Fruit fly (Drosophila melanogaster) whole organism, embryonic: ENCODE data around the gene retm.
A peak's percentile ranks its signal among the peaks of the same experiment; 100 is the strongest.

Experiments used
- Adf1 ChIP-seq: fragments of 200-800 bp; sonication (Bioruptor generic); IDR thresholded peaks from 2 replicates; pipeline ENCODE4 v1.3.6; 2022; ENCODE audit warnings: missing biosample characterization, missing genetic modification characterization
- CG10147 ChIP-seq: fragments of 200-800 bp; sonication (Bioruptor generic); optimal IDR thresholded peaks from 2 replicates; lab custom pipeline; 2019; ENCODE audit warnings: missing biosample characterization, mild to moderate bottlenecking, missing genetic modification characterization, moderate library complexity
- CG1024 ChIP-seq: fragments of 200-800 bp; sonication (Bioruptor generic); IDR thresholded peaks from 2 replicates; pipeline ENCODE4 v1.3.6; 2022; ENCODE audit warnings: missing biosample characterization, missing genetic modification characterization
- CG10565 ChIP-seq: fragments of 200-800 bp; sonication (Bioruptor generic); optimal IDR thresholded peaks from 3 replicates; lab custom pipeline; 2016; ENCODE audit warnings: missing biosample characterization, mild to moderate bottlenecking, missing genetic modification characterization
- CG11456 ChIP-seq: fragments of 200-800 bp; sonication (Bioruptor generic); IDR thresholded peaks from 3 replicates; pipeline ENCODE4 v1.3.6; 2022; ENCODE audit warnings: missing biosample characterization, missing genetic modification characterization
- CG11695 ChIP-seq: fragments of 200-800 bp; sonication (Bioruptor generic); IDR thresholded peaks from 3 replicates; pipeline ENCODE4 v1.3.6; 2022; ENCODE audit warnings: missing biosample characterization, missing genetic modification characterization
- CG12071 ChIP-seq: fragments of 200-800 bp; sonication (Bioruptor generic); optimal IDR thresholded peaks from 3 replicates; lab custom pipeline; 2018; ENCODE audit warnings: missing biosample characterization, mild to moderate bottlenecking, missing genetic modification characterization
- CG13123 ChIP-seq: fragments of 200-800 bp; sonication (Bioruptor generic); optimal IDR thresholded peaks from 2 replicates; lab custom pipeline; 2016; ENCODE audit warnings: missing biosample characterization, missing genetic modification characterization
- CG14710 ChIP-seq: fragments of 200-800 bp; sonication (Bioruptor generic); optimal IDR thresholded peaks from 3 replicates; lab custom pipeline; 2019; ENCODE audit warnings: missing biosample characterization, mild to moderate bottlenecking, missing genetic modification characterization, moderate library complexity
- CG17328 ChIP-seq: fragments of 200-800 bp; sonication (Bioruptor generic); IDR thresholded peaks from 2 replicates; pipeline ENCODE4 v1.3.6; 2022; ENCODE audit warnings: missing biosample characterization, missing genetic modification characterization
- CG17361 ChIP-seq: fragments of 200-800 bp; sonication (Bioruptor generic); IDR thresholded peaks from 3 replicates; pipeline ENCODE4 v1.3.6; 2022; ENCODE audit warnings: missing biosample characterization, missing genetic modification characterization
- CG2875 ChIP-seq: fragments of 200-800 bp; sonication (Bioruptor generic); optimal IDR thresholded peaks from 2 replicates; lab custom pipeline; 2017; ENCODE audit warnings: missing biosample characterization, mild to moderate bottlenecking, missing genetic modification characterization, missing genetic modification reagents
- CG31224 ChIP-seq: fragments of 200-800 bp; sonication (Bioruptor generic); IDR thresholded peaks from 2 replicates; pipeline ENCODE4 v1.3.6; 2022; ENCODE audit warnings: missing biosample characterization, missing genetic modification characterization
- CG4707 ChIP-seq: fragments of 200-800 bp; sonication (Bioruptor generic); optimal IDR thresholded peaks from 2 replicates; lab custom pipeline; 2018; ENCODE audit warnings: missing biosample characterization, mild to moderate bottlenecking, missing genetic modification characterization, moderate library complexity
- CG5953 ChIP-seq: fragments of 200-800 bp; sonication (Bioruptor generic); IDR thresholded peaks from 2 replicates; pipeline ENCODE4 v1.3.6; 2022; ENCODE audit warnings: missing biosample characterization, missing genetic modification characterization
- CG6683 ChIP-seq: fragments of 200-800 bp; sonication (Bioruptor generic); optimal IDR thresholded peaks from 2 replicates; lab custom pipeline; 2017; ENCODE audit warnings: missing biosample characterization, mild to moderate bottlenecking, missing genetic modification characterization, missing genetic modification reagents
- CG6689 ChIP-seq: fragments of 200-800 bp; sonication (Bioruptor generic); IDR thresholded peaks from 2 replicates; pipeline ENCODE4 v1.3.6; 2022; ENCODE audit warnings: missing biosample characterization, missing genetic modification characterization
- CG6765 ChIP-seq: fragments of 200-800 bp; sonication (Bioruptor generic); optimal IDR thresholded peaks from 3 replicates; lab custom pipeline; 2017; ENCODE audit warnings: missing biosample characterization, mild to moderate bottlenecking, missing genetic modification characterization
- CG7271 ChIP-seq: fragments of 200-800 bp; sonication (Bioruptor generic); optimal IDR thresholded peaks from 2 replicates; lab custom pipeline; 2018; ENCODE audit warnings: missing biosample characterization, mild to moderate bottlenecking, missing genetic modification characterization, moderate library complexity
- CG8388 ChIP-seq: fragments of 200-800 bp; sonication (Bioruptor generic); optimal IDR thresholded peaks from 2 replicates; lab custom pipeline; 2019; ENCODE audit warnings: missing biosample characterization, mild to moderate bottlenecking, missing genetic modification characterization, moderate library complexity
- CG8944 ChIP-seq: fragments of 200-800 bp; sonication (Bioruptor generic); optimal IDR thresholded peaks from 3 replicates; lab custom pipeline; 2016; ENCODE audit warnings: missing biosample characterization, missing genetic modification characterization
- D19B ChIP-seq: fragments of 200-800 bp; sonication (Bioruptor generic); optimal IDR thresholded peaks from 2 replicates; lab custom pipeline; 2017; ENCODE audit warnings: missing biosample characterization, mild to moderate bottlenecking, missing genetic modification characterization
- Dbx ChIP-seq: fragments of 200-800 bp; sonication (Bioruptor generic); IDR thresholded peaks from 3 replicates; pipeline ENCODE4 v1.3.6; 2022; ENCODE audit warnings: missing biosample characterization, missing genetic modification characterization
- Eip74EF ChIP-seq, 2 experiments: fragments of 200-800 bp in 1 of 2; fragments of >200 bp in 1 of 2; sonication (Bioruptor generic) in 1 of 2; optimal IDR thresholded peaks; 2 replicates each; lab custom pipeline; 2017 to 2019; ENCODE audit warnings: missing biosample characterization in 2 of 2, missing genetic modification characterization in 2 of 2, mild to moderate bottlenecking in 1 of 2, moderate library complexity in 1 of 2
- Fer3 ChIP-seq: fragments of 200-800 bp; sonication (Bioruptor generic); optimal IDR thresholded peaks from 2 replicates; lab custom pipeline; 2018; ENCODE audit warnings: missing biosample characterization, mild to moderate bottlenecking, missing genetic modification characterization, moderate library complexity
- Hmx ChIP-seq: fragments of 200-800 bp; sonication (Bioruptor generic); optimal IDR thresholded peaks from 2 replicates; lab custom pipeline; 2016; ENCODE audit warnings: missing biosample characterization, missing genetic modification characterization
- Meics ChIP-seq: fragments of 200-800 bp; sonication (Bioruptor generic); optimal IDR thresholded peaks from 2 replicates; lab custom pipeline; 2017; ENCODE audit warnings: missing biosample characterization, mild to moderate bottlenecking, missing genetic modification characterization
- Myb ChIP-seq: fragments of 200-800 bp; sonication (Bioruptor generic); optimal IDR thresholded peaks from 2 replicates; lab custom pipeline; 2016; ENCODE audit warnings: missing biosample characterization, missing genetic modification characterization
- Side ChIP-seq: fragments of 200-800 bp; sonication (Bioruptor generic); optimal IDR thresholded peaks from 2 replicates; lab custom pipeline; 2016; ENCODE audit warnings: missing biosample characterization, missing genetic modification characterization
- aop ChIP-seq: fragments of 200-800 bp; sonication (Bioruptor generic); IDR thresholded peaks from 2 replicates; pipeline ENCODE4 v1.3.6; 2022; ENCODE audit warnings: missing biosample characterization, missing genetic modification characterization
- bsh ChIP-seq, 2 experiments: fragments of 200-800 bp; sonication (Bioruptor generic); optimal IDR thresholded peaks; 2 replicates each; lab custom pipeline; 2017 to 2018; ENCODE audit warnings: mild to moderate bottlenecking in 2 of 2, missing biosample characterization in 2 of 2, missing genetic modification characterization in 2 of 2, moderate library complexity in 1 of 2
- caup ChIP-seq: fragments of 200-800 bp; sonication (Bioruptor generic); optimal IDR thresholded peaks from 3 replicates; lab custom pipeline; 2017; ENCODE audit warnings: missing biosample characterization, mild to moderate bottlenecking, missing genetic modification characterization, moderate library complexity; ENCODE audit not compliant: severe bottlenecking
- corto ChIP-seq: fragments of 200-800 bp; sonication (Bioruptor generic); optimal IDR thresholded peaks from 2 replicates; lab custom pipeline; 2016; ENCODE audit warnings: missing biosample characterization, mild to moderate bottlenecking, missing genetic modification characterization, moderate library complexity
- da ChIP-seq: fragments of 200-800 bp; sonication (Bioruptor generic); optimal IDR thresholded peaks from 2 replicates; lab custom pipeline; 2016; ENCODE audit warnings: missing biosample characterization, missing genetic modification characterization
- emc ChIP-seq: fragments of 200-800 bp; sonication (Bioruptor generic); optimal IDR thresholded peaks from 2 replicates; lab custom pipeline; 2016; ENCODE audit warnings: missing biosample characterization, missing genetic modification characterization
- gce ChIP-seq: fragments of 200-800 bp; sonication (Bioruptor generic); IDR thresholded peaks from 3 replicates; pipeline ENCODE4 v1.3.6; 2022; ENCODE audit warnings: missing biosample characterization, missing genetic modification characterization
- gsb ChIP-seq: fragments of 200-800 bp; sonication (Bioruptor generic); IDR thresholded peaks from 2 replicates; pipeline ENCODE4 v1.3.6; 2022; ENCODE audit warnings: missing biosample characterization, missing genetic modification characterization
- nom ChIP-seq: fragments of 200-800 bp; sonication (Bioruptor generic); optimal IDR thresholded peaks from 2 replicates; lab custom pipeline; 2017; ENCODE audit warnings: missing biosample characterization, missing genetic modification characterization, mild to moderate bottlenecking, moderate library complexity, missing genetic modification reagents
- pan ChIP-seq, 4 experiments: fragments of >200 bp in 3 of 4; fragments of 200-800 bp in 1 of 4; sonication (Bioruptor generic) in 1 of 4; optimal IDR thresholded peaks in 3 of 4; IDR thresholded peaks in 1 of 4; 2 replicates each; pipeline versions ENCODE4 v1.3.6 to Lab custom; 2017 to 2022; ENCODE audit warnings: missing biosample characterization in 2 of 4, missing genetic modification characterization in 2 of 4, mixed read lengths in 1 of 4
- prd ChIP-seq, 3 experiments: fragments of >200 bp in 2 of 3; fragments of 200-800 bp in 1 of 3; sonication (Bioruptor generic) in 1 of 3; optimal IDR thresholded peaks in 2 of 3; IDR thresholded peaks in 1 of 3; 2 replicates in 2 of 3; 3 replicates in 1 of 3; pipeline versions ENCODE4 v1.3.6 to Lab custom; 2017 to 2022; ENCODE audit warnings: missing biosample characterization in 1 of 3, missing genetic modification characterization in 1 of 3
- row ChIP-seq: fragments of 200-800 bp; sonication (Bioruptor generic); IDR thresholded peaks from 3 replicates; pipeline ENCODE4 v1.3.6; 2022; ENCODE audit warnings: missing biosample characterization, missing genetic modification characterization
- run ChIP-seq: fragments of 200-800 bp; sonication (Bioruptor generic); optimal IDR thresholded peaks from 3 replicates; lab custom pipeline; 2018; ENCODE audit warnings: missing biosample characterization, mild to moderate bottlenecking, missing genetic modification characterization
- sisA ChIP-seq: fragments of 200-800 bp; sonication (Bioruptor generic); IDR thresholded peaks from 2 replicates; pipeline ENCODE4 v1.3.6; 2022; ENCODE audit warnings: missing biosample characterization, missing genetic modification characterization
- stwl ChIP-seq: fragments of 200-800 bp; sonication (Bioruptor generic); optimal IDR thresholded peaks from 3 replicates; lab custom pipeline; 2018; ENCODE audit warnings: missing biosample characterization, mild to moderate bottlenecking, missing genetic modification characterization, moderate library complexity
- trh ChIP-seq: fragments of 200-800 bp; sonication (Bioruptor generic); optimal IDR thresholded peaks from 2 replicates; lab custom pipeline; 2016; ENCODE audit warnings: missing biosample characterization, missing genetic modification characterization
- tx ChIP-seq: fragments of 200-800 bp; sonication (Bioruptor generic); optimal IDR thresholded peaks from 2 replicates; lab custom pipeline; 2016; ENCODE audit warnings: missing biosample characterization, missing genetic modification characterization
- wek ChIP-seq: fragments of 200-800 bp; sonication (Bioruptor generic); optimal IDR thresholded peaks from 3 replicates; lab custom pipeline; 2018; ENCODE audit warnings: missing biosample characterization, mild to moderate bottlenecking, missing genetic modification characterization, moderate library complexity

retm gene

DNA sequence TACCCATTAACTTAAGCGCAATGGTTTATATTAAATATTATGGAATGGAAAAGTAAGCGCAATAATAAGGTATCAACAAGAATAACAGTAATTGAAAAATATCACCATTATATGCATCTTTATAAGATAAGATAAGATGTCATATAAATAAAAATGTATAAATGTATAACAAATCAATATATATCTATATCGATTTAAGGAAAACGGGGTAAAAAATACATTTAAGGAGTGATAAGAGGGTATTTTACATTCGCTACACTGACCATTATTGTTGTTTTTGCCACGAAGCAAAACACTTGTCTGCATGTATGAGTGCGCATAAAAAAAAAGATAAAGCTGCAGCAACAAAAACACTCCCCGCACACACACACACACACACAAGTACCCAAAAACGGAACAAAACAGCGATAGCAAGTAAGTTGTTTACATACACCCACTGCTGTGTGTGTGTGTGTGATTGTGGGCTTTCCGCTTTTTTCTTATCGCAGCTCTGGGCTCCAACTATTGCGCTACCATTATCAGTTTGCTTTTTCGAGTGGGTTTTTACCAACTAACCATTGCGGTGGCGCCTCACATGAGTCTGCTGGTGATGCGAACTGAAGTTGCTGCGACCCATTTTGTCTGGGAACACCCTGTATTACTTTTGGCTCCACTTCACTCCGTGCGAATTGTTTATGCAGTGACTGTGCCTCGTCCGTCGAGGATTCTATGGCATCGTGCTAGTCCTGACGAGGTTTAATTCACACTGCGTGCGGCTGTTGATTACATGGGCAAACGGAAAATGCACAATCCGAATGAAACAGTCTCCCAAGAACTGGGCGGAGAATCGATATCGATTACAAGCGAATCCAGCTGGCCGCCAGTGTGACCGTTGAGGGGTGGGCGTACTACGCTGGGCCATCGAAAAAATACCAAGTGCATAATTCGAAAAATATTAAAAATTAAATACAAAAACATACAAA, 17.6 kb upstream of the retm start, which contains the start of gene mmy (continued):
- TF ChIP-seq CG6683 (GFP tag; lab: Kevin White, UChicago) (no peak), CG31224 (GFP tag; lab: Robert Waterston, UW) (no peak), CG11695 (GFP tag; lab: Robert Waterston, UW) (peak; percentile 52; the same call in 2 of the 3 replicates), CG17361 (GFP tag; lab: Robert Waterston, UW) (peak; percentile 56), row (GFP tag; lab: Robert Waterston, UW) (peak; percentile 74), Adf1 (no peak; the same call in 1 of the 2 replicates), Hmx (GFP tag; lab: Kevin White, UChicago) (no peak), emc (GFP tag; lab: Kevin White, UChicago) (no peak), CG14710 (peak; percentile 33), aop (GFP tag; lab: Robert Waterston, UW) (peak; percentile 84), CG10565 (GFP tag; lab: Kevin White, UChicago) (no peak), CG17328 (GFP tag; lab: Robert Waterston, UW) (peak; percentile 53), CG8388 (GFP tag; lab: Kevin White, UChicago) (peak; percentile 78), CG13123 (no peak), tx (GFP tag; lab: Kevin White, UChicago) (peak; percentile 18), Side (GFP tag; lab: Kevin White, UChicago) (peak; percentile 45), Myb (GFP tag; lab: Kevin White, UChicago) (peak; percentile 33), Fer3 (tag; lab: Kevin White, UChicago) (peak; percentile 66), CG8944 (peak; percentile 19), stwl (tag; lab: Kevin White, UChicago) (peak; percentile 67), gsb (GFP tag; lab: Robert Waterston, UW) (no peak), CG5953 (GFP tag; lab: Robert Waterston, UW) (no peak), wek (GFP tag; lab: Kevin White, UChicago) (peak; percentile 27), da (GFP tag; lab: Kevin White, UChicago) (no peak), CG10147 (GFP tag; lab: Kevin White, UChicago) (no peak), CG6689 (peak; percentile 48; the same call in 1 of the 2 replicates), CG4707 (peak; percentile 38), CG11456 (GFP tag; lab: Robert Waterston, UW) (no peak), bsh (GFP tag; optimal IDR thresholded peaks at IDR 0.05; lab: Kevin White, UChicago) (peak; percentile 18 to 47), CG6765 (peak; percentile 47), CG7271 (tag; lab: Kevin White, UChicago) (peak; percentile 32), gce (no peak), trh (GFP tag; lab: Kevin White, UChicago) (no peak), Meics (GFP tag; lab: Kevin White, UChicago) (peak; percentile 46), caup (GFP tag; lab: Kevin White, UChicago) (peak; percentile 4), corto (no peak), nom (GFP tag; lab: Kevin White, UChicago) (peak; percentile 56), CG1024 (GFP tag; lab: Robert Waterston, UW) (no peak), sisA (GFP tag; lab: Robert Waterston, UW) (no peak), CG2875 (GFP tag; lab: Kevin White, UChicago) (no peak), run (tag; lab: Kevin White, UChicago) (peak; percentile 11), CG12071 (no peak), pan (optimal IDR thresholded peaks at IDR 0.05; lab: Kevin White, UChicago) (no peak), pan (GFP tag; optimal IDR thresholded peaks at IDR 0.05 in 1 of 2, IDR thresholded peaks at IDR 0.05 in 1 of 2) (peak in 1 of 2 experiments; percentile 30), prd (optimal IDR thresholded peaks at IDR 0.05; lab: Kevin White, UChicago) (no peak), prd (GFP tag; IDR thresholded peaks at IDR 0.05; lab: Robert Waterston, UW) (peak; percentile 26; the same call in 1 of the 3 replicates), D19B (GFP tag; lab: Kevin White, UChicago) (peak; percentile 98), Eip74EF (GFP tag; optimal IDR thresholded peaks at IDR 0.05; lab: Kevin White, UChicago) (peak in 1 of 2 experiments; percentile 12), Dbx (GFP tag; lab: Robert Waterston, UW) (no peak)
